Worm (Caenorhabditis elegans) whole organism, L1 larva: ENCODE results near the gene sups-1.
A peak's percentile ranks its signal among the peaks of the same experiment; 100 is the strongest.

Experiments
- C04F5.9 ChIP-seq: sonication (generic microtip); optimal IDR thresholded peaks from 2 replicates; lab custom pipeline; 2016; ENCODE audit warnings: missing genetic modification characterization, missing compliant biosample characterization
- C16A3.4 ChIP-seq: fragments of 150-350 bp; optimal IDR thresholded peaks from 2 replicates; lab custom pipeline; 2014; ENCODE audit warnings: missing biosample characterization, missing genetic modification characterization
- Y116A8C.19 ChIP-seq: sonication (generic microtip); optimal IDR thresholded peaks from 2 replicates; lab custom pipeline; 2016; ENCODE audit warnings: missing compliant biosample characterization, missing genetic modification characterization, borderline replicate concordance
- aha-1 ChIP-seq: fragments of 150-350 bp; optimal IDR thresholded peaks from 2 replicates; lab custom pipeline; 2014; ENCODE audit warnings: missing biosample characterization, missing genetic modification characterization
- alr-1 ChIP-seq: fragments of 200-800 bp; sonication (Bioruptor generic); optimal IDR thresholded peaks from 2 replicates; lab custom pipeline; 2018; ENCODE audit warnings: borderline replicate concordance, mild to moderate bottlenecking, missing genetic modification characterization, missing compliant biosample characterization
- ama-1 ChIP-seq: fragments of 150-350 bp; optimal IDR thresholded peaks from 2 replicates; lab custom pipeline; 2014
- blmp-1 ChIP-seq: fragments of 150-350 bp; optimal IDR thresholded peaks from 2 replicates; lab custom pipeline; 2014; ENCODE audit warnings: missing biosample characterization, missing genetic modification characterization
- ceh-82 ChIP-seq, 3 experiments: fragments of 150-350 bp in 1 of 3; sonication (generic microtip) in 2 of 3; optimal IDR thresholded peaks; 2 replicates each; lab custom pipeline; 2014 to 2017; ENCODE audit warnings: missing biosample characterization in 3 of 3, missing genetic modification characterization in 3 of 3
- ceh-88 ChIP-seq: fragments of 200-800 bp; sonication (Bioruptor generic); IDR thresholded peaks from 2 replicates; pipeline ENCODE4 v1.3.6; 2022; ENCODE audit warnings: missing genetic modification characterization, missing compliant biosample characterization
- ces-1 ChIP-seq: fragments of 150-350 bp; optimal IDR thresholded peaks from 2 replicates; lab custom pipeline; 2014; ENCODE audit warnings: missing biosample characterization, missing genetic modification reagents, missing genetic modification characterization
- dsc-1 ChIP-seq: sonication (generic microtip); optimal IDR thresholded peaks from 2 replicates; lab custom pipeline; 2016; ENCODE audit warnings: mild to moderate bottlenecking, missing genetic modification characterization, missing compliant biosample characterization
- efl-1 ChIP-seq, 4 experiments: fragments of 150-350 bp; optimal IDR thresholded peaks in 3 of 4; peaks in 1 of 4; 1 replicate in 1 of 4; 2 replicates in 3 of 4; lab custom pipeline; 2014; ENCODE audit warnings: missing biosample characterization in 2 of 4, missing genetic modification characterization in 2 of 4, missing genetic modification reagents in 2 of 4
- efl-3 ChIP-seq: fragments of 200-800 bp; sonication (Bioruptor generic); optimal IDR thresholded peaks from 2 replicates; lab custom pipeline; 2018; ENCODE audit warnings: mild to moderate bottlenecking, missing genetic modification characterization, missing compliant biosample characterization
- elt-2 ChIP-seq: sonication (generic microtip); optimal IDR thresholded peaks from 2 replicates; lab custom pipeline; 2016; ENCODE audit warnings: missing genetic modification characterization, mild to moderate bottlenecking, inconsistent platforms, missing compliant biosample characterization, missing genetic modification reagents
- elt-3 ChIP-seq, 6 experiments: fragments of 150-350 bp in 1 of 6; sonication (generic microtip); optimal IDR thresholded peaks; 2 replicates each; lab custom pipeline; 2017 to 2018; ENCODE audit warnings: missing biosample characterization in 6 of 6, missing genetic modification characterization in 6 of 6, inconsistent platforms in 1 of 6
- ets-5 ChIP-seq: fragments of 200-800 bp; sonication (Bioruptor generic); IDR thresholded peaks from 2 replicates; pipeline ENCODE4 v1.3.6; 2022; ENCODE audit warnings: missing genetic modification characterization, missing compliant biosample characterization
- fkh-8 ChIP-seq: sonication (generic microtip); optimal IDR thresholded peaks from 2 replicates; lab custom pipeline; 2016; ENCODE audit warnings: mild to moderate bottlenecking, missing genetic modification characterization, missing compliant biosample characterization
- grh-1 ChIP-seq: fragments of 200-800 bp; sonication (Bioruptor generic); IDR thresholded peaks from 2 replicates; pipeline ENCODE4 v1.3.6; 2022; ENCODE audit warnings: missing genetic modification reagents, missing genetic modification characterization, missing compliant biosample characterization
- hlh-17 ChIP-seq: fragments of 200-800 bp; sonication (Bioruptor generic); optimal IDR thresholded peaks from 2 replicates; lab custom pipeline; 2018; ENCODE audit warnings: missing genetic modification characterization, mild to moderate bottlenecking, missing compliant biosample characterization, moderate library complexity, borderline replicate concordance
- hlh-4 ChIP-seq: sonication (generic microtip); optimal IDR thresholded peaks from 2 replicates; lab custom pipeline; 2016; ENCODE audit warnings: mild to moderate bottlenecking, missing genetic modification characterization, missing compliant biosample characterization
- hpl-2 ChIP-seq: fragments of 150-350 bp; optimal IDR thresholded peaks from 2 replicates; lab custom pipeline; 2014; ENCODE audit warnings: missing biosample characterization, missing genetic modification reagents, missing genetic modification characterization
- irx-1 ChIP-seq: sonication (generic microtip); optimal IDR thresholded peaks from 2 replicates; lab custom pipeline; 2016; ENCODE audit warnings: missing genetic modification characterization, missing compliant biosample characterization
- lin-13 ChIP-seq: fragments of 150-350 bp; optimal IDR thresholded peaks from 2 replicates; lab custom pipeline; 2014; ENCODE audit warnings: missing biosample characterization, missing genetic modification reagents, missing genetic modification characterization
- lin-14 ChIP-seq: fragments of 200-800 bp; sonication (Bioruptor generic); optimal IDR thresholded peaks from 2 replicates; lab custom pipeline; 2018; ENCODE audit warnings: mild to moderate bottlenecking, missing genetic modification characterization, moderate library complexity, missing compliant biosample characterization
- lin-15B ChIP-seq: fragments of 150-350 bp; sonication (generic microtip); optimal IDR thresholded peaks from 3 replicates; lab custom pipeline; 2014; ENCODE audit warnings: missing biosample characterization, missing genetic modification characterization
- lin-35 ChIP-seq, 2 experiments: fragments of 150-350 bp; optimal IDR thresholded peaks; 2 replicates each; lab custom pipeline; 2014; ENCODE audit warnings: missing biosample characterization in 2 of 2, missing genetic modification characterization in 2 of 2, missing genetic modification reagents in 2 of 2
- lir-3 ChIP-seq: sonication (generic microtip); optimal IDR thresholded peaks from 2 replicates; lab custom pipeline; 2016; ENCODE audit warnings: mild to moderate bottlenecking, missing genetic modification characterization, moderate library complexity, missing compliant biosample characterization; ENCODE audit not compliant: poor library complexity
- lsy-2 ChIP-seq, 2 experiments: fragments of 150-350 bp; optimal IDR thresholded peaks; 2 replicates each; lab custom pipeline; 2014; ENCODE audit warnings: missing biosample characterization in 2 of 2, missing genetic modification characterization in 2 of 2
- mep-1 ChIP-seq: fragments of 150-350 bp; optimal IDR thresholded peaks from 2 replicates; lab custom pipeline; 2014; ENCODE audit warnings: missing biosample characterization, missing genetic modification characterization
- nhr-19 ChIP-seq: fragments of 200-800 bp; sonication (Bioruptor generic); conservative IDR thresholded peaks from 2 replicates; pipeline ENCODE4 v1.3.6; 2022; ENCODE audit warnings: missing genetic modification characterization, missing compliant biosample characterization
- nhr-20 ChIP-seq: sonication (generic microtip); optimal IDR thresholded peaks from 2 replicates; lab custom pipeline; 2016; ENCODE audit warnings: mild to moderate bottlenecking, missing genetic modification characterization, missing compliant biosample characterization
- nhr-71 ChIP-seq: sonication (generic microtip); optimal IDR thresholded peaks from 2 replicates; lab custom pipeline; 2016; ENCODE audit warnings: mild to moderate bottlenecking, missing genetic modification characterization, moderate library complexity, missing compliant biosample characterization
- nhr-85 ChIP-seq: sonication (generic microtip); peaks from one replicate; lab custom pipeline; 2016; ENCODE audit warnings: missing genetic modification characterization, inconsistent platforms, missing compliant biosample characterization
- nhr-90 ChIP-seq: sonication (generic microtip); optimal IDR thresholded peaks from 2 replicates; lab custom pipeline; 2016; ENCODE audit warnings: mild to moderate bottlenecking, missing genetic modification characterization, missing compliant biosample characterization; ENCODE audit not compliant: poor library complexity
- pax-3 ChIP-seq: fragments of 200-800 bp; sonication (Bioruptor generic); optimal IDR thresholded peaks from 2 replicates; lab custom pipeline; 2018; ENCODE audit warnings: mild to moderate bottlenecking, missing genetic modification characterization, moderate library complexity, missing compliant biosample characterization
- pqm-1 ChIP-seq: sonication (generic microtip); optimal IDR thresholded peaks from 3 replicates; lab custom pipeline; 2017; ENCODE audit warnings: missing biosample characterization, missing genetic modification characterization
- rnt-1 ChIP-seq: sonication (generic microtip); optimal IDR thresholded peaks from 2 replicates; lab custom pipeline; 2016; ENCODE audit warnings: mild to moderate bottlenecking, missing genetic modification characterization, moderate library complexity, missing compliant biosample characterization
- skn-1 ChIP-seq: fragments of 150-350 bp; optimal IDR thresholded peaks from 2 replicates; lab custom pipeline; 2014; ENCODE audit warnings: missing biosample characterization, missing genetic modification characterization
- snu-23 ChIP-seq: sonication (generic microtip); optimal IDR thresholded peaks from 2 replicates; lab custom pipeline; 2016; ENCODE audit warnings: missing genetic modification characterization, missing compliant biosample characterization
- swsn-7 ChIP-seq: sonication (generic microtip); optimal IDR thresholded peaks from 2 replicates; lab custom pipeline; 2016; ENCODE audit warnings: missing genetic modification characterization, missing compliant biosample characterization
- tbx-2 ChIP-seq: sonication (generic microtip); optimal IDR thresholded peaks from 2 replicates; lab custom pipeline; 2016; ENCODE audit warnings: missing genetic modification characterization, missing compliant biosample characterization
- unc-130 ChIP-seq: fragments of 150-350 bp; optimal IDR thresholded peaks from 2 replicates; lab custom pipeline; 2017; ENCODE audit warnings: missing biosample characterization, missing genetic modification characterization, inconsistent platforms
- xbp-1 ChIP-seq: sonication (generic microtip); optimal IDR thresholded peaks from 2 replicates; lab custom pipeline; 2016; ENCODE audit warnings: missing genetic modification characterization, missing compliant biosample characterization

The sups-1 gene

ce11 chrX:6004315-6004714 lies 362 bp downstream of the sups-1 start:
- TF ChIP-seq elt-2 (tag; lab: Kevin White, UChicago) = no peak
- TF ChIP-seq lin-35 (GFP tag; optimal IDR thresholded peaks at IDR 0.05; lab: Kevin White, UChicago) = no peak
- TF ChIP-seq elt-3 (tag; optimal IDR thresholded peaks at IDR 0.05; lab: Kevin White, UChicago) = no peak
- no peak for TF ChIP-seq C16A3.4 (tag; lab: Kevin White, UChicago)
- TF ChIP-seq blmp-1 (tag; lab: Kevin White, UChicago) = peak; percentile 98
- no peak for TF ChIP-seq unc-130 (tag; lab: Kevin White, UChicago)

ce11 chrX:6010573-6010972 lies 6.6 kb downstream of the sups-1 start, which contains the start of gene C09B8.3:
Gene C09B8.3, minus strand, starts transcription at chrX:6010673.
- TF ChIP-seq lin-13 (GFP tag; lab: Kevin White, UChicago) (no peak), grh-1 (GFP tag; lab: Robert Waterston, UW) (no peak), C04F5.9 (tag; lab: Kevin White, UChicago) (no peak), efl-3 (GFP tag; lab: Kevin White, UChicago) (no peak), pqm-1 (tag; lab: Kevin White, UChicago) (no peak), rnt-1 (tag; lab: Kevin White, UChicago) (no peak), efl-1 (optimal IDR thresholded peaks at IDR 0.05; lab: Kevin White, UChicago) (no peak), efl-1 (GFP tag; optimal IDR thresholded peaks at IDR 0.05 in 1 of 2; lab: Kevin White, UChicago) (no peak), blmp-1 (tag; lab: Kevin White, UChicago) (no peak), ets-5 (GFP tag; lab: Robert Waterston, UW) (no peak), nhr-19 (GFP tag; lab: Robert Waterston, UW) (no peak), irx-1 (tag; lab: Kevin White, UChicago) (no peak), hlh-17 (GFP tag; lab: Kevin White, UChicago) (no peak), ces-1 (no peak), aha-1 (tag; lab: Kevin White, UChicago) (no peak), pax-3 (tag; lab: Kevin White, UChicago) (no peak), nhr-90 (no peak), nhr-85 (no peak), fkh-8 (tag; lab: Kevin White, UChicago) (no peak), hlh-4 (no peak), ceh-82 (tag; optimal IDR thresholded peaks at IDR 0.05; lab: Kevin White, UChicago) (no peak)
- TF ChIP-seq, all 84 proteins: peak for 0

ce11 chrX:6015096-6015495 lies 11.1 kb downstream of the sups-1 start, which contains the start of gene C09B8.8:
Gene C09B8.8, plus strand, starts transcription at chrX:6015492.
- TF ChIP-seq skn-1 (tag; lab: Kevin White, UChicago) (no peak), lin-35 (GFP tag; optimal IDR thresholded peaks at IDR 0.05; lab: Kevin White, UChicago) (no peak), hlh-4 (no peak), blmp-1 (tag; lab: Kevin White, UChicago) (peak; percentile 12), ceh-88 (GFP tag; lab: Robert Waterston, UW) (no peak), lir-3 (tag; lab: Kevin White, UChicago) (no peak), nhr-85 (peak; percentile 59), lin-14 (GFP tag; lab: Kevin White, UChicago) (peak; percentile 46)

ce11 chrX:6019886-6020469 lies 16.0 kb downstream of the sups-1 start, which contains the start of gene C09B8.4:
Gene C09B8.4, minus strand, starts transcription at chrX:6019936.
- TF ChIP-seq snu-23 (peak; percentile 75), nhr-19 (GFP tag; lab: Robert Waterston, UW) (peak; percentile 38; the same call in 1 of the 2 replicates), Y116A8C.19 (tag; lab: Kevin White, UChicago) (no peak), tbx-2 (no peak), hpl-2 (no peak), alr-1 (no peak), nhr-20 (peak; percentile 63), ama-1 (no peak), unc-130 (tag; lab: Kevin White, UChicago) (no peak), xbp-1 (tag; lab: Kevin White, UChicago) (peak; percentile 47), lin-15B (tag; lab: Kevin White, UChicago) (no peak), swsn-7 (tag; lab: Kevin White, UChicago) (no peak), lin-14 (GFP tag; lab: Kevin White, UChicago) (peak; percentile 55), lsy-2 (tag; optimal IDR thresholded peaks at IDR 0.05; lab: Kevin White, UChicago) (peak in 1 of 2 experiments; percentile 18), blmp-1 (tag; lab: Kevin White, UChicago) (no peak), dsc-1 (tag; lab: Kevin White, UChicago) (peak; percentile 44), mep-1 (tag; lab: Kevin White, UChicago) (no peak), elt-2 (tag; lab: Kevin White, UChicago) (no peak), lir-3 (tag; lab: Kevin White, UChicago) (peak; percentile 13), nhr-71 (tag; lab: Kevin White, UChicago) (peak; percentile 87)
